Worm (Caenorhabditis elegans): Measurements from ENCODE around the gene R09D1.12.
"Not testable (repeated sequence)": the region's sequence is repeated elsewhere in the genome, so short reads cannot be mapped to it uniquely, and the experiment has no call there.

R09D1.12 gene

DNA sequence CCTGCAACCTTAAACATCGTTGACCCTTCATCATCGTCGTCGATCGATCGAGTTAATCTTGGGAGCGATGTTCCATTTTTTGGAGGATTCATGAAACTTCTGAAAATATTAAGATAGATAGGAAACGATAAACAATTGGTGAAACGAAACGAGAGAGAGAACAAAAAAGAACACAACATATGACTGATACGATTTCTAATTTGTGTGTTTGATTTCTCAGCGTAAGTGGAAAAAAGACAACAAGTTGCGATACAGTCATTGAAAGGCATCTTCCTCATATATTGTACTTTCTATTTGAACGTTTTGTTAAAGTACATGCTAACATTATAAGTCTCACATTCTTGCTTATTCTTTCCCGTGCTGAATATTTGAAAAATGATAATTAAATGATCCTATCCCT, at the start of gene R09D1.12:
Gene R09D1.12, minus strand, starts transcription at position 101 of the 400 bp plus-strand sequence.
- TF ChIP-seq cog-1 (tag; optimal IDR thresholded peaks at IDR 0.05); T22C8.4 (GFP tag; IDR thresholded peaks at IDR 0.05); med-1 (GFP tag; optimal IDR thresholded peaks at IDR 0.05; ENCODE audit: insufficient read depth): not testable (repeated sequence)

DNA sequence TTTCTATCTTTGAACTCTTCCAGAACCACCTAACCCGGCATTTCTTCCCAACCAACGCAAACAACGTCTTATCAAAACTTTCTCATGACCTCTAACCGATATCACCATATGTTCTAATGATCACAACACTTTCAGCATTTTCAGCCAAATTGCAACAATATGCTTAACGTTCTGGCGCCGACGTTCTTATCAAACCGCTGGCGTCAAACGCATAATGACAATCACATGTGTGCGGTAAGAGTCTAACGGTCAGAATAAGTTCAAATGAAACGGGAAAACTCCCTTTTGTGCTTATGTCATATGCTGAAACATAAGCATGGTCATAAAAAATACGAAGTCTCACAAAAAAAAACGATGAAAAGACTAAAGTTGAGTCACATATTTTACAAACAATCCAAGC, 48.9 kb upstream of the R09D1.12 start:
- TF ChIP-seq T22C8.4 (GFP tag; IDR thresholded peaks at IDR 0.05), result no peak
- no peak for TF ChIP-seq cog-1 (tag; optimal IDR thresholded peaks at IDR 0.05)
- no peak for TF ChIP-seq flt-1 (GFP tag; IDR thresholded peaks at IDR 0.05)
- TF ChIP-seq klf-2 (GFP tag; conservative IDR thresholded peaks at IDR 0.05), result no peak
- TF ChIP-seq ztf-29 (GFP tag; IDR thresholded peaks at IDR 0.05), result no peak
- TF ChIP-seq med-1 (GFP tag; optimal IDR thresholded peaks at IDR 0.05; ENCODE audit: insufficient read depth), result no peak
- no peak for TF ChIP-seq ztf-23 (GFP tag; IDR thresholded peaks at IDR 0.05)
- no peak for TF ChIP-seq ref-1 (GFP tag; conservative IDR thresholded peaks at IDR 0.05)
- TF ChIP-seq tab-1 (GFP tag; IDR thresholded peaks at IDR 0.05), result no peak

DNA sequence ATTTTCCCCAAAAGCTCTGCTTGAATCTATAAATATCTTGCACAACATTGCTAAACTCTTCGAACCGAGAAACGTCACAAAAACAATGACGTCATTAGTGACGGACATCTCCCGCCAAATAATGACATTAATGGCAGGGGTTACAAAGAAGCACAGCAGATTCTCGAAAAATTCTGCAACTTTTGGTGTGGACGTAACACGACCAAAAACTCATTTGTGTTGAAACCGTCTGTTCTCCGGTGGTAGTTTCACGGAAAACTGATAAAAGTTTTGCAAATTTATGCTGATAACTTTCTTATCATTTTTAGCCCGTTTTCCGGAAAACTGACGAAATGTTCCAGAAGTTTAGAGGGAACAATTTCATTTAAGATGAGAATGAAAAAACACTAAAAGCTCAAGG, 46.5 kb upstream of the R09D1.12 start:
- TF ChIP-seq ztf-23 (GFP tag; IDR thresholded peaks at IDR 0.05) (no peak), ref-1 (GFP tag; conservative IDR thresholded peaks at IDR 0.05) (no peak), cog-1 (tag; optimal IDR thresholded peaks at IDR 0.05) (no peak), med-1 (GFP tag; optimal IDR thresholded peaks at IDR 0.05; ENCODE audit: insufficient read depth) (no peak), T22C8.4 (GFP tag; IDR thresholded peaks at IDR 0.05) (no peak), flt-1 (GFP tag; IDR thresholded peaks at IDR 0.05) (no peak), tab-1 (GFP tag; IDR thresholded peaks at IDR 0.05) (no peak), klf-2 (GFP tag; conservative IDR thresholded peaks at IDR 0.05) (no peak), ztf-29 (GFP tag; IDR thresholded peaks at IDR 0.05) (no peak)

DNA sequence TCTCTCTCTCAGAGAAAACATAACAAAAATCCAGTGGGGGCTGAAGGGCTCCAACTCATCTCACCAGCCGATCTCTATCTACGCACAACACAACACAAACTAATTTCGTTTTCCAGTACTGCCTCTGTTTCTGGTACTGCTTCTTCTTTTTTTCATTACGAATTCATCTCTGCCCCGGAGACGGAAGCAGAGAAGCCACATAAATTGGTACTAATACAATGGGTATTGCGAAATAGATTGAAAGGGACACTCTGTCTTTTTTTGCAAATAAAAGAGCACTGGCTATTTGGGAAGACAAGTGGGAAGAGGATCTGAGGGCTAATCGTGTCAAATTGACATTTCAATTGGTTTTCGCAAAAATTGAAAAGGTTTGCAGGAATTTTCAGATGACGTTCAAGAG, 45.2 kb upstream of the R09D1.12 start:
- TF ChIP-seq ref-1 (GFP tag; conservative IDR thresholded peaks at IDR 0.05) (no peak), cog-1 (tag; optimal IDR thresholded peaks at IDR 0.05) (no peak), ztf-29 (GFP tag; IDR thresholded peaks at IDR 0.05) (no peak), ztf-23 (GFP tag; IDR thresholded peaks at IDR 0.05) (no peak), T22C8.4 (GFP tag; IDR thresholded peaks at IDR 0.05) (no peak), med-1 (GFP tag; optimal IDR thresholded peaks at IDR 0.05; ENCODE audit: insufficient read depth) (no peak), tab-1 (GFP tag; IDR thresholded peaks at IDR 0.05) (no peak), flt-1 (GFP tag; IDR thresholded peaks at IDR 0.05) (no peak), klf-2 (GFP tag; conservative IDR thresholded peaks at IDR 0.05) (no peak)

DNA sequence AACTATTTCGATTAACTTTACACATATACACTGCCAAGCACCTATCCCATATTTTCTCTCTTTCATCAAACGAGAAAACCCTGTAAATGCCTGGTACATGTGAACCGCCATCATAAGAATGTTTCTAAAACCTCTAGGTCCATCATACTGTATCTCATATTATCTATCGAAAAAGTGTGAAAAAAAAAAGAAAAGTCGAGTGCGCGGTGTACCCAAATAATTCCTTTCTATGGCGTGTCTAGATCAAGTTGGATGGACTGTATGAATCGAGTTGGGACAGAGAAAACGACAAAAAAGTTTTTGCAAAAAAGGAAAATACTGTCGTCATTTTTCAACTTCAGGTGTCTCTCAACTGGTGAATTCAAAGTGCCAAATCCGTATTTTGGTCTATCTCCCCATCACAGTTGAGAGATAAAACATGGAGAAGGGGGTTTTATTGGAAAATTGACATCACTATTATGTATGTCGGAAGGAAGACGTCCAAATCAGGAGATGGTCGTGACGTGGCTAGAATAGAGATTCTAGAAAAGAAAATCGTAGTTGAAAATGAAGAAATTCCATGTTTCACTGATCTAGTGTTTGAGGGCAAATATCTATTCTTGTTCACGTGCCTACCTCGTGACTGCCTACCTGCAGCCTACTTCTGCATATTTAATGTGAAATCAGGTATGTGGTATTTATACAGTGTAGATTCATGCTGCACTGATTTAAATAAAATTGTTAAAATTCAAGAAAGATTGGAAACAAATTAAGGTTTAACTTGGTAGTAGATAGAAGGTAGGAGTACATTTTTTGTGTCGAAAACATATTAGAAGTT, 41.4 kb upstream of the R09D1.12 start:
- no peak for TF ChIP-seq ref-1 (GFP tag; conservative IDR thresholded peaks at IDR 0.05)

DNA sequence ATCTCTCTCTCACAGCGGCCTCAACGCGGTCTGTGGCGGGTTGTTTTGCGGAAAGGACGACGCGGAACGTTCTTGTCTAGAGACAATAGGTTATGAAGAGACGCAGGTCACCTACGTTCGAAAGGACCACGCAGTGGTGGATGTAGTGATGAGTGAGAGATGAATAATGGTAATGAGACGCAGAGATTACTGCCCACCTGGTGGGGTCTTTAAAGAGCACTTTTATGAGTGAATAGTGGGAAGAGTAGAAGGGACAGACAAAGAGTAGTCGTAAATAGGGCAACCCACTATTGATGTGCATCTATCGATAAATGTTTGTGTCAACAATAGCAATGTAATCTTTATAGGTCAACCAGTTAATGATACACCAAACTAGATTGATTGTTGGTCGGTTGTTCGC, 39.0 kb upstream of the R09D1.12 start:
- TF ChIP-seq ref-1 (GFP tag; conservative IDR thresholded peaks at IDR 0.05), result no peak
- no peak for TF ChIP-seq T22C8.4 (GFP tag; IDR thresholded peaks at IDR 0.05)
- no peak for TF ChIP-seq ztf-23 (GFP tag; IDR thresholded peaks at IDR 0.05)
- TF ChIP-seq cog-1 (tag; optimal IDR thresholded peaks at IDR 0.05), result peak; percentile 67
- 0 out of 2 replicates have a peak, but pooled peaks have one; percentile 34 for TF ChIP-seq tab-1 (GFP tag; IDR thresholded peaks at IDR 0.05)
- peak; percentile 42; the same call in 1 of the 2 replicates for TF ChIP-seq flt-1 (GFP tag; IDR thresholded peaks at IDR 0.05)

DNA sequence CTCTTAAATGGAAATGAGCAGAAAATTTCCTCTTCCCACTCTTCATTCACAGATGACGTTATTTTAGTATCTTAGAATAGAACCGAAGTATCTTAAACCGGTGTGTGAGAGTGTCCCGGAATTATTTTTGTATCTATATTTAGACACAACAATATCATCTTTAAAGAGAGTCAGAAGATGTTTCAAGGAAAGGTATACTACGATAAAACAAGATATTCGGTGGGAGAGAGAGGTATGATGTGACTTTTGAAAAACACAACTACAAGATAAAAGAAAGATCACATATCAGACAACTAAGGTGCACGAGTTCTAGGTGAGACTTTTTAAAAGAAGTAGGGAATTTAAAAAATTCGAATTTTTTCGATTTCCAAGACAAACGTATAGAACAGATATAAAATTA, 38.5 kb upstream of the R09D1.12 start:
- TF ChIP-seq T22C8.4 (GFP tag; IDR thresholded peaks at IDR 0.05) (no peak), tab-1 (GFP tag; IDR thresholded peaks at IDR 0.05) (no peak), ztf-23 (GFP tag; IDR thresholded peaks at IDR 0.05) (no peak), med-1 (GFP tag; optimal IDR thresholded peaks at IDR 0.05; ENCODE audit: insufficient read depth) (no peak), cog-1 (tag; optimal IDR thresholded peaks at IDR 0.05) (no peak), klf-2 (GFP tag; conservative IDR thresholded peaks at IDR 0.05) (no peak)

DNA sequence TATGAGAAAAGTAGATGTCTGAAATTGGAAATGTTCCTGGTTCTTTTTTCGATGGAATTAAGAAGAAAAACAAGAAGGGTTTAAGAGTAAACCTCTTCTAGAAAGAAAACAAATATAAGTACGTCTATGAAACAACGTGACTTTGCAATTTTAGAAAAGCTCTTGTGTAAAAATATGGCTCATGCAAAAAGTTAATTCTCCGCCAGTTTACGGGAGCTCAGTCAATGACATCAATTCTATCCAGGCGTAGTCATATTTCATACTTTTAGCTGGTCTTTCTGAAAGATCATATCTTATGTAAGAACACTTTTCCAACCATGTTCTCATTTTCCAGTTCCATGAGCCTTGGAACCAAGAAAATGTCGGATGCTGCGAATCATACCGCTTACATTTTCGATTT, 37.9 kb upstream of the R09D1.12 start:
- TF ChIP-seq med-1 (GFP tag; optimal IDR thresholded peaks at IDR 0.05; ENCODE audit: insufficient read depth), result no peak
- TF ChIP-seq tab-1 (GFP tag; IDR thresholded peaks at IDR 0.05), result no peak
- no peak for TF ChIP-seq T22C8.4 (GFP tag; IDR thresholded peaks at IDR 0.05)
- TF ChIP-seq ztf-23 (GFP tag; IDR thresholded peaks at IDR 0.05), result no peak
- no peak for TF ChIP-seq ref-1 (GFP tag; conservative IDR thresholded peaks at IDR 0.05)
- TF ChIP-seq ztf-29 (GFP tag; IDR thresholded peaks at IDR 0.05), result no peak
- no peak for TF ChIP-seq klf-2 (GFP tag; conservative IDR thresholded peaks at IDR 0.05)
- TF ChIP-seq cog-1 (tag; optimal IDR thresholded peaks at IDR 0.05), result no peak
- TF ChIP-seq flt-1 (GFP tag; IDR thresholded peaks at IDR 0.05), result no peak

DNA sequence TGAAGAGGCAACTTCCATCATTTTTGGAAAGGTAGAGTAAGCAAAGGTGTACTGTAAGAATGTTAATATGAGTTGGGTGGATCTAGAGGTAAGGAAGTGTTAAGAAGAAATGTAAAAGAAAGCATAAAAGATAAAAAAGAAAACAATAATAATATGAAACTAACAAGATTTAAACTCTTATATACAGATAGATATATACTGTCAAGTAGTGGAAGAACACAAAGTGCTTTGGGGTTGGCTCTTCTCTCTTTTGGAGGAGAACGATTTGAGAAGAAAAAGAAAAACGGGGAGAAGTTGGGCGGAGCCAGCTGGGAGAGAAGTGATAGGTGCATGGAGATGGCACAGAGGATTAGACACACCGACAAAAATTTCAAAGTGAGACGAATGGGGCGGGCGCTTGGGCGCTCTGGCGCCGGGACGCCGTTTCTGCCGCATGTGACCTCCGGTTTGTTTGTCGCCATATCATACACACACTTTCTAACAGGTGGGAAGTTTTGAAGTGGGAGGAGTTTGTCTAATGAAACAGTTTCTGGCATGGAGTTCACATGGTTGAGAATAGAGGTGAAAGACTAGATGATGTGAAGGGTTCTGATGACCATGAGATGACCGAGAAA, 35.4 kb upstream of the R09D1.12 start, which contains the start of gene T19H5.4:
Gene T19H5.4, minus strand, starts transcription at position 51 of the 614 bp plus-strand sequence.
- TF ChIP-seq cog-1 (tag; optimal IDR thresholded peaks at IDR 0.05) (no peak), med-1 (GFP tag; optimal IDR thresholded peaks at IDR 0.05; ENCODE audit: insufficient read depth) (no peak), T22C8.4 (GFP tag; IDR thresholded peaks at IDR 0.05) (no peak), ztf-23 (GFP tag; IDR thresholded peaks at IDR 0.05) (no peak), ztf-29 (GFP tag; IDR thresholded peaks at IDR 0.05) (no peak), tab-1 (GFP tag; IDR thresholded peaks at IDR 0.05) (no peak), flt-1 (GFP tag; IDR thresholded peaks at IDR 0.05) (no peak), ref-1 (GFP tag; conservative IDR thresholded peaks at IDR 0.05) (no peak; the same call in 1 of the 2 replicates), klf-2 (GFP tag; conservative IDR thresholded peaks at IDR 0.05) (no peak)

All from whole organism, midembryonic.